Fruit fly (Drosophila melanogaster) whole organism, pupa: ENCODE data around the gene Tango5.

ENCODE experiments used
- CG10348 ChIP-seq: fragments of 200-800 bp; sonication (Bioruptor generic); IDR thresholded peaks from 2 replicates; pipeline ENCODE4 v1.3.6; 2022; ENCODE audit warnings: missing biosample characterization, missing genetic modification characterization
- CG12605 ChIP-seq: fragments of 200-800 bp; sonication (Bioruptor generic); IDR thresholded peaks from 2 replicates; pipeline ENCODE4 v1.3.6; 2022; ENCODE audit warnings: missing biosample characterization, missing genetic modification characterization
- CG13204 ChIP-seq: fragments of 200-800 bp; sonication (Bioruptor generic); optimal IDR thresholded peaks from 2 replicates; lab custom pipeline; 2018; ENCODE audit warnings: missing biosample characterization, mild to moderate bottlenecking, missing genetic modification characterization, moderate library complexity
- CG14655 ChIP-seq: fragments of 200-800 bp; sonication (Bioruptor generic); optimal IDR thresholded peaks from 3 replicates; lab custom pipeline; 2017; ENCODE audit warnings: mild to moderate bottlenecking, missing biosample characterization, missing genetic modification reagents, missing genetic modification characterization
- CG15710 ChIP-seq: fragments of 200-800 bp; sonication (Bioruptor generic); optimal IDR thresholded peaks from 2 replicates; lab custom pipeline; 2018; ENCODE audit warnings: missing biosample characterization, mild to moderate bottlenecking, missing genetic modification characterization, moderate library complexity
- CG17806 ChIP-seq: fragments of 200-800 bp; sonication (Bioruptor generic); optimal IDR thresholded peaks from 2 replicates; lab custom pipeline; 2018; ENCODE audit warnings: missing biosample characterization, mild to moderate bottlenecking, missing genetic modification characterization, moderate library complexity
- CG32121 ChIP-seq: fragments of 200-800 bp; sonication (Bioruptor generic); IDR thresholded peaks from 2 replicates; pipeline ENCODE4 v1.3.6; 2022; ENCODE audit warnings: missing biosample characterization, missing genetic modification characterization
- CG34367 ChIP-seq: fragments of 200-800 bp; sonication (Bioruptor generic); optimal IDR thresholded peaks from 2 replicates; lab custom pipeline; 2018; ENCODE audit warnings: missing biosample characterization, mild to moderate bottlenecking, missing genetic modification characterization
- CG4496 ChIP-seq: fragments of 200-800 bp; sonication (Bioruptor generic); IDR thresholded peaks from 3 replicates; pipeline ENCODE4 v1.3.6; 2022; ENCODE audit warnings: missing biosample characterization, missing genetic modification characterization
- CG8159 ChIP-seq: fragments of 200-800 bp; sonication (Bioruptor generic); optimal IDR thresholded peaks from 3 replicates; lab custom pipeline; 2018; ENCODE audit warnings: missing biosample characterization, mild to moderate bottlenecking, missing genetic modification characterization, moderate library complexity
- CG8301 ChIP-seq: fragments of 200-800 bp; sonication (Bioruptor generic); optimal IDR thresholded peaks from 2 replicates; lab custom pipeline; 2018; ENCODE audit warnings: missing biosample characterization, mild to moderate bottlenecking, missing genetic modification characterization
- CG9948 ChIP-seq: fragments of 200-800 bp; sonication (Bioruptor generic); optimal IDR thresholded peaks from 2 replicates; lab custom pipeline; 2018; ENCODE audit warnings: missing biosample characterization, mild to moderate bottlenecking, missing genetic modification characterization, moderate library complexity
- D1 ChIP-seq: fragments of 200-800 bp; sonication (Bioruptor generic); optimal IDR thresholded peaks from 2 replicates; lab custom pipeline; 2018; ENCODE audit warnings: missing biosample characterization, mild to moderate bottlenecking, missing genetic modification characterization, moderate library complexity
- EcR ChIP-seq: fragments of 200-800 bp; sonication (Bioruptor generic); optimal IDR thresholded peaks from 3 replicates; lab custom pipeline; 2019; ENCODE audit warnings: missing biosample characterization, missing genetic modification characterization, mild to moderate bottlenecking, moderate library complexity, missing genetic modification reagents
- Ets98B ChIP-seq: fragments of 200-800 bp; sonication (Bioruptor generic); IDR thresholded peaks from 2 replicates; pipeline ENCODE4 v1.3.6; 2022; ENCODE audit warnings: missing biosample characterization, missing genetic modification characterization
- Pif1A ChIP-seq: fragments of 200-800 bp; sonication (Bioruptor generic); optimal IDR thresholded peaks from 3 replicates; lab custom pipeline; 2016; ENCODE audit warnings: missing biosample characterization, missing genetic modification characterization
- Pif1B ChIP-seq: fragments of 200-800 bp; sonication (Bioruptor generic); optimal IDR thresholded peaks from 3 replicates; lab custom pipeline; 2016; ENCODE audit warnings: missing biosample characterization, missing genetic modification characterization
- Snoo ChIP-seq: fragments of 200-800 bp; sonication (Bioruptor generic); optimal IDR thresholded peaks from 3 replicates; lab custom pipeline; 2017; ENCODE audit warnings: missing biosample characterization, mild to moderate bottlenecking, missing genetic modification characterization, inconsistent platforms
- fd96Ca ChIP-seq: fragments of 200-800 bp; sonication (Bioruptor generic); IDR thresholded peaks from 3 replicates; pipeline ENCODE4 v1.3.6; 2022; ENCODE audit warnings: missing biosample characterization, missing genetic modification characterization
- gl ChIP-seq: fragments of 200-800 bp; sonication (Bioruptor generic); optimal IDR thresholded peaks from 2 replicates; lab custom pipeline; 2018; ENCODE audit warnings: missing biosample characterization, mild to moderate bottlenecking, missing genetic modification characterization
- rn ChIP-seq: fragments of 200-800 bp; sonication (Bioruptor generic); IDR thresholded peaks from 2 replicates; pipeline ENCODE4 v1.3.6; 2022; ENCODE audit warnings: missing biosample characterization, missing genetic modification characterization

The Tango5 gene

DNA sequence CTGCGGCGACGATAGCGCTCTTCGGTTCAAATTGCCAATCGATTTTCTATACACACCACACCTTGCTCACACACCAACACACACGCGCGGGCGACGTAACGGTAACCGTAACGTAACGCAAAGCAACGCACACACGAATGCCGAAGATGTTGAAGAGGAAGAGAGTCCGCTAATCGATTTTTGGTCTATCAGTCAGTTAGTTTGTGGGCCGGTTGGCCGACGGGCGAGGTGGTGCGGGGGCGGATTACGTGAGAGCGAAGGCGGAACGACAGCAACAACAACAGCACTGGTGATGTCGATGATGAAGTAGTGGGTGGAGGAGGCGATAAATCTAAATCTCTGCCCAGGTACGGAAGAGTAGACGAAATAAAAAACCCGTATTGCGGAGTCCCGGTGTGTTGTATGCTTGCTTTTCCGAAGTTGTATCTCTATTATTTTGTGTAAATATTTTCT is 19.9 kb downstream of the Tango5 start, which contains the start of gene ras:
Gene ras (plus strand): TSS at position 188 of the 453 bp plus-strand sequence.
- TF ChIP-seq Pif1B (GFP tag; lab: Kevin White, UChicago) (no peak), CG13204 (no peak), CG12605 (GFP tag; lab: Robert Waterston, UW) (no peak), CG8159 (tag; lab: Kevin White, UChicago) (no peak), CG32121 (GFP tag; lab: Robert Waterston, UW) (no peak), CG34367 (no peak), rn (GFP tag; lab: Robert Waterston, UW) (no peak), EcR (GFP tag; lab: Kevin White, UChicago) (no peak), gl (no peak), CG10348 (GFP tag; lab: Robert Waterston, UW) (no peak), Ets98B (GFP tag; lab: Robert Waterston, UW) (no peak), CG15710 (tag; lab: Kevin White, UChicago) (no peak), CG4496 (GFP tag; lab: Robert Waterston, UW) (no peak), CG9948 (tag; lab: Kevin White, UChicago) (no peak), D1 (tag; lab: Kevin White, UChicago) (no peak), Snoo (tag; lab: Kevin White, UChicago) (no peak), CG14655 (GFP tag; lab: Kevin White, UChicago) (no peak), fd96Ca (GFP tag; lab: Robert Waterston, UW) (no peak), CG8301 (tag; lab: Kevin White, UChicago) (no peak)

- no peak for TF ChIP-seq CG8301 (tag; lab: Kevin White, UChicago)
- TF ChIP-seq CG14655 (GFP tag; lab: Kevin White, UChicago): peak; percentile 37
- peak; percentile 30; the same call in 1 of the 2 replicates for TF ChIP-seq CG32121 (GFP tag; lab: Robert Waterston, UW)
- peak; percentile 51 for TF ChIP-seq CG13204
Observed at dm6 chrX:10743825-10744224, 20.4 kb downstream of the Tango5 start.

- TF ChIP-seq CG15710 (tag; lab: Kevin White, UChicago) (no peak), CG17806 (tag; lab: Kevin White, UChicago) (no peak), CG14655 (GFP tag; lab: Kevin White, UChicago) (peak; percentile 43), CG34367 (no peak), D1 (tag; lab: Kevin White, UChicago) (no peak), CG9948 (tag; lab: Kevin White, UChicago) (no peak), CG13204 (no peak), Snoo (tag; lab: Kevin White, UChicago) (no peak), Pif1A (GFP tag; lab: Kevin White, UChicago) (no peak), CG32121 (GFP tag; lab: Robert Waterston, UW) (no peak), fd96Ca (GFP tag; lab: Robert Waterston, UW) (0 out of 3 replicates have a peak, but pooled peaks have one; percentile 44), CG8301 (tag; lab: Kevin White, UChicago) (no peak), CG10348 (GFP tag; lab: Robert Waterston, UW) (no peak), rn (GFP tag; lab: Robert Waterston, UW) (no peak), EcR (GFP tag; lab: Kevin White, UChicago) (no peak), Ets98B (GFP tag; lab: Robert Waterston, UW) (peak; percentile 41), CG8159 (tag; lab: Kevin White, UChicago) (peak; percentile 16), CG12605 (GFP tag; lab: Robert Waterston, UW) (peak; percentile 60), CG4496 (GFP tag; lab: Robert Waterston, UW) (peak; percentile 67; the same call in 2 of the 3 replicates), gl (no peak), Pif1B (GFP tag; lab: Kevin White, UChicago) (no peak)
Observed at dm6 chrX:10742578-10742976, 21.6 kb downstream of the Tango5 start.

DNA sequence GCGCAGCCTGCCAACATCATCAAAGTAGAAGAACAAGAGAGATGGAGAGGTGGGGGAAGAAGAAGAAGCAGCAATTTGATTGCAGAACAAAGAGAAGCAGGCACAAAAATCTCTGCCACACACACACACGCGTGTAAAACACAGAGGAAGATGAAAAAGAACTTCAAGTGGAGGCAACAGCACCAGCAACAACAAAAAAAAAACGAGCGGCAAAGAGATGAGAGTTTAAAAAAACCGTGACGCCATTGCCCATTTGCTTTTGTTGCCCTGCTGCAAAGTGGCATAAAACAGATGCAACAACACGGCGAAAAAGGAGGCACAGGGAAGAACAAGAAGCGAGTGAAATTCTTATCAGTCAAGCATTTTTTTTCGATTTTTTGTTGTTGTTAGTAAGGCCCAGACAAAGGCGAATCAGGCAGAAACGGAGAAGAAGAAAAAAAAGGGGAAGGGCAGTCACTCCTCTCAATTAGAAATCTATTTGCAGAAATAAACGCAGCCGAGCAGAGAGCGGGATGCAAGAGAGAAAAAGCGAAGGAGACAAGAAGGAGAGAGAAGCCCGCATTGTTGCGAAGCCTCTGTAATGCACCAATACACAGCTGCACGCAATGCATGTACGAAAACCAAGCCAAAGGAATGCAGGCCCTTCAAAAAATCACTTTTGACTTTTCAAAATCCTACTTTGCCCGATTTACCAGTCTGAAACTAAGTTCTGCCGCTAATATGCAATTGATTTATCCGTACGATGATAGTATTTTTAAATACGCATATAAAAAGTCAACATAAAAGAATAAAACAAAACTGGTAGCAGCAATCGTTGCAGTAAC is 22.2 kb downstream of the Tango5 start:
- TF ChIP-seq CG32121 (GFP tag; lab: Robert Waterston, UW) (peak; percentile 26; the same call in 1 of the 2 replicates), CG4496 (GFP tag; lab: Robert Waterston, UW) (peak; percentile 80), Pif1B (GFP tag; lab: Kevin White, UChicago) (peak; percentile 11), EcR (GFP tag; lab: Kevin White, UChicago) (peak; percentile 71), CG12605 (GFP tag; lab: Robert Waterston, UW) (peak; percentile 60; the same call in 1 of the 2 replicates), rn (GFP tag; lab: Robert Waterston, UW) (no peak), CG17806 (tag; lab: Kevin White, UChicago) (peak; percentile 8), Snoo (tag; lab: Kevin White, UChicago) (no peak), Ets98B (GFP tag; lab: Robert Waterston, UW) (no peak), CG9948 (tag; lab: Kevin White, UChicago) (peak; percentile 26), CG10348 (GFP tag; lab: Robert Waterston, UW) (no peak), CG34367 (peak; percentile 41), CG13204 (peak; percentile 50), fd96Ca (GFP tag; lab: Robert Waterston, UW) (0 out of 3 replicates have a peak, but pooled peaks have one; percentile 29), CG15710 (tag; lab: Kevin White, UChicago) (peak; percentile 53), D1 (tag; lab: Kevin White, UChicago) (no peak), Pif1A (GFP tag; lab: Kevin White, UChicago) (peak; percentile 25), CG8301 (tag; lab: Kevin White, UChicago) (peak; percentile 51), CG14655 (GFP tag; lab: Kevin White, UChicago) (peak; percentile 75), gl (peak; percentile 61), CG8159 (tag; lab: Kevin White, UChicago) (peak; percentile 48)
